Worm (Caenorhabditis elegans): Measurements from ENCODE around the gene T20D3.5.

ce11 chrIV:9327706-9328105 is 9.1 kb upstream of the T20D3.5 start, which contains the start of gene clec-183:
- TF ChIP-seq jun-1 (tag; optimal IDR thresholded peaks at IDR 0.05) = no peak
- no peak for TF ChIP-seq nhr-28 (tag; optimal IDR thresholded peaks at IDR 0.05)
- TF ChIP-seq F37D6.2 (tag; optimal IDR thresholded peaks at IDR 0.05) = no peak
- TF ChIP-seq lsy-2 (tag; optimal IDR thresholded peaks at IDR 0.05) = no peak
- no peak for TF ChIP-seq ZK546.5 (tag; optimal IDR thresholded peaks at IDR 0.05)
- TF ChIP-seq unc-62 (GFP tag; optimal IDR thresholded peaks at IDR 0.05 in 1 of 2) = no peak
- TF ChIP-seq unc-62 (tag; optimal IDR thresholded peaks at IDR 0.05) = no peak
- no peak for TF ChIP-seq lin-15B (tag; optimal IDR thresholded peaks at IDR 0.05)
- no peak for TF ChIP-seq nhr-77 (tag; optimal IDR thresholded peaks at IDR 0.05)
- no peak for TF ChIP-seq lin-13 (GFP tag; optimal IDR thresholded peaks at IDR 0.05)
- no peak for TF ChIP-seq saeg-2 (GFP tag; IDR thresholded peaks at IDR 0.05)
- no peak for TF ChIP-seq ztf-11 (tag; optimal IDR thresholded peaks at IDR 0.05)
- no peak for TF ChIP-seq lin-29 (GFP tag; IDR thresholded peaks at IDR 0.05)
- TF ChIP-seq mep-1 (tag; optimal IDR thresholded peaks at IDR 0.05) = no peak

Measured in whole organism, L4 larva.